Worm (Caenorhabditis elegans) whole organism, L3 larva: ENCODE measurements around the gene chs-2.

Experiments used
- R02D3.7 ChIP-seq: fragments of 150-350 bp; optimal IDR thresholded peaks from 2 replicates; lab custom pipeline; 2014; ENCODE audit warnings: missing biosample characterization, missing genetic modification characterization
- ZK546.5 ChIP-seq: sonication (generic microtip); optimal IDR thresholded peaks from 2 replicates; lab custom pipeline; 2017; ENCODE audit warnings: missing biosample characterization, missing genetic modification characterization
- aly-2 ChIP-seq: fragments of 150-350 bp; optimal IDR thresholded peaks from 2 replicates; lab custom pipeline; 2014; ENCODE audit warnings: missing biosample characterization, missing genetic modification characterization
- ama-1 ChIP-seq: fragments of 150-350 bp; optimal IDR thresholded peaks from 2 replicates; lab custom pipeline; 2018
- ceh-28 ChIP-seq: fragments of 150-350 bp; optimal IDR thresholded peaks from 2 replicates; lab custom pipeline; 2014; ENCODE audit warnings: missing biosample characterization, missing genetic modification reagents, missing genetic modification characterization
- ceh-82 ChIP-seq: fragments of 150-350 bp; optimal IDR thresholded peaks from 2 replicates; lab custom pipeline; 2014; ENCODE audit warnings: missing biosample characterization, missing genetic modification characterization
- ceh-9 ChIP-seq: sonication (generic microtip); optimal IDR thresholded peaks from 2 replicates; lab custom pipeline; 2018; ENCODE audit warnings: missing biosample characterization, missing genetic modification characterization
- daf-12 ChIP-seq: fragments of 150-350 bp; optimal IDR thresholded peaks from 2 replicates; lab custom pipeline; 2014; ENCODE audit warnings: missing biosample characterization, missing genetic modification reagents, missing genetic modification characterization
- egl-27 ChIP-seq: sonication (generic microtip); optimal IDR thresholded peaks from 4 replicates; lab custom pipeline; 2017; ENCODE audit warnings: missing biosample characterization, missing genetic modification reagents, missing genetic modification characterization
- elt-1 ChIP-seq: fragments of 150-350 bp; optimal IDR thresholded peaks from 2 replicates; lab custom pipeline; 2014; ENCODE audit warnings: missing biosample characterization, missing genetic modification characterization
- elt-2 ChIP-seq: sonication (generic microtip); optimal IDR thresholded peaks from 2 replicates; lab custom pipeline; 2016; ENCODE audit warnings: missing genetic modification reagents, mild to moderate bottlenecking, missing genetic modification characterization, missing compliant biosample characterization
- eor-1 ChIP-seq, 2 experiments: fragments of 150-350 bp; optimal IDR thresholded peaks; 2 replicates each; lab custom pipeline; 2014 to 2018; ENCODE audit warnings: missing biosample characterization in 2 of 2, missing genetic modification characterization in 2 of 2
- fkh-10 ChIP-seq: sonication (generic microtip); optimal IDR thresholded peaks from 2 replicates; lab custom pipeline; 2017; ENCODE audit warnings: missing biosample characterization, missing genetic modification reagents, missing genetic modification characterization
- fos-1 ChIP-seq: fragments of 150-350 bp; optimal IDR thresholded peaks from 2 replicates; lab custom pipeline; 2014; ENCODE audit warnings: missing biosample characterization, missing genetic modification characterization
- lin-15B ChIP-seq: fragments of 150-350 bp; optimal IDR thresholded peaks from 2 replicates; lab custom pipeline; 2014; ENCODE audit warnings: missing biosample characterization, missing genetic modification characterization
- lin-39 ChIP-seq: fragments of 150-350 bp; optimal IDR thresholded peaks from 2 replicates; lab custom pipeline; 2018; ENCODE audit warnings: missing biosample characterization, missing genetic modification reagents, missing genetic modification characterization
- lsy-12 ChIP-seq: sonication (generic microtip); optimal IDR thresholded peaks from 2 replicates; lab custom pipeline; 2016; ENCODE audit warnings: mild to moderate bottlenecking, missing genetic modification characterization, missing compliant biosample characterization
- mdl-1 ChIP-seq: fragments of 150-350 bp; optimal IDR thresholded peaks from 2 replicates; lab custom pipeline; 2014; ENCODE audit warnings: missing biosample characterization, missing genetic modification characterization
- mml-1 ChIP-seq: fragments of 150-350 bp; sonication (generic microtip); optimal IDR thresholded peaks from 3 replicates; lab custom pipeline; 2014; ENCODE audit warnings: missing biosample characterization, missing genetic modification characterization
- nfya-1 ChIP-seq: sonication (generic microtip); optimal IDR thresholded peaks from 2 replicates; lab custom pipeline; 2017; ENCODE audit warnings: missing genetic modification characterization, mild to moderate bottlenecking, missing compliant biosample characterization, antibody characterized with exemption, moderate library complexity; ENCODE audit not compliant: insufficient read depth
- nhr-11 ChIP-seq: fragments of 150-350 bp; optimal IDR thresholded peaks from 2 replicates; lab custom pipeline; 2014; ENCODE audit warnings: missing biosample characterization, missing genetic modification characterization
- nhr-12 ChIP-seq: fragments of 150-350 bp; optimal IDR thresholded peaks from 2 replicates; lab custom pipeline; 2014; ENCODE audit warnings: missing biosample characterization, missing genetic modification characterization
- nhr-23 ChIP-seq: fragments of 150-350 bp; optimal IDR thresholded peaks from 2 replicates; lab custom pipeline; 2014; ENCODE audit warnings: missing biosample characterization, missing genetic modification reagents, missing genetic modification characterization
- nhr-237 ChIP-seq: fragments of 150-350 bp; optimal IDR thresholded peaks from 2 replicates; lab custom pipeline; 2014; ENCODE audit warnings: missing biosample characterization, missing genetic modification characterization
- nhr-25 ChIP-seq: sonication (generic microtip); optimal IDR thresholded peaks from 2 replicates; lab custom pipeline; 2017; ENCODE audit warnings: missing biosample characterization, missing genetic modification characterization
- nhr-28 ChIP-seq: fragments of 150-350 bp; optimal IDR thresholded peaks from 2 replicates; lab custom pipeline; 2014; ENCODE audit warnings: missing biosample characterization, missing genetic modification characterization
- nhr-67 ChIP-seq: fragments of 150-350 bp; optimal IDR thresholded peaks from 2 replicates; lab custom pipeline; 2014; ENCODE audit warnings: missing biosample characterization, missing genetic modification characterization
- nhr-76 ChIP-seq: fragments of 150-350 bp; sonication (generic microtip); optimal IDR thresholded peaks from 5 replicates; lab custom pipeline; 2014; ENCODE audit warnings: missing biosample characterization, missing genetic modification characterization
- pqm-1 ChIP-seq: fragments of 150-350 bp; optimal IDR thresholded peaks from 2 replicates; lab custom pipeline; 2017; ENCODE audit warnings: missing biosample characterization, missing genetic modification characterization, inconsistent platforms
- skn-1 ChIP-seq: fragments of 150-350 bp; optimal IDR thresholded peaks from 2 replicates; lab custom pipeline; 2014; ENCODE audit warnings: missing biosample characterization, missing genetic modification characterization
- snpc-4 ChIP-seq: fragments of 150-350 bp; optimal IDR thresholded peaks from 2 replicates; lab custom pipeline; 2014; ENCODE audit warnings: missing biosample characterization, missing genetic modification characterization
- ztf-4 ChIP-seq: fragments of 150-350 bp; optimal IDR thresholded peaks from 2 replicates; lab custom pipeline; 2014; ENCODE audit warnings: missing biosample characterization, missing genetic modification characterization

Gene chs-2

DNA sequence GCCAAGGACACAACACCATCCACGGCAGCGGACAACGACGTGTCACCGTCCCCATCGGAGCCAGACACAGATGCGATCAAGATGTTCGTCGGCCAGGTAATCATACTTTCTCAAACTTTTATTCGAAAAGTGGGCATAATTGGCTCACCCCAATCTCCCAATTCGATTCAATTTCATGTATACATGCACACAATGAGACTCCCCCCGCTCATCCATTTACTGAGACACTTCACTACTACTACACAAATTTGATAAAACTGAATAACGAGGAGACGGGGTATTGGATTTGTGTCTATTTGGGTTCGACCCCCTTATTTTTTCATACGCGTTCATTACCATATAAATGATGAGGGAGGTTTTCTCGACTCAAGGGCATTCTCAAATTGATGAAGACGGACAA is 33.6 kb upstream of the chs-2 start:
- TF ChIP-seq ama-1 (lab: Kevin White, UChicago) (no peak), snpc-4 (no peak), daf-12 (tag; lab: Kevin White, UChicago) (no peak), ZK546.5 (tag; lab: Kevin White, UChicago) (no peak), pqm-1 (tag; lab: Kevin White, UChicago) (no peak), R02D3.7 (tag; lab: Kevin White, UChicago) (no peak), lsy-12 (tag; lab: Kevin White, UChicago) (no peak), nhr-76 (tag; lab: Kevin White, UChicago) (no peak), mdl-1 (tag; lab: Kevin White, UChicago) (no peak), ceh-82 (no peak), nfya-1 (tag; lab: Kevin White, UChicago) (no peak), ceh-28 (no peak), lin-15B (tag; lab: Kevin White, UChicago) (no peak), fkh-10 (GFP tag; lab: Kevin White, UChicago) (no peak), eor-1 (tag; optimal IDR thresholded peaks at IDR 0.05; lab: Kevin White, UChicago) (no peak), fos-1 (tag; lab: Kevin White, UChicago) (no peak), ztf-4 (tag; lab: Kevin White, UChicago) (no peak)

- no peak for TF ChIP-seq nhr-67 (tag; lab: Kevin White, UChicago)
- TF ChIP-seq skn-1 (tag; lab: Kevin White, UChicago): no peak
- no peak for TF ChIP-seq R02D3.7 (tag; lab: Kevin White, UChicago)
- TF ChIP-seq ceh-82: no peak
- no peak for TF ChIP-seq snpc-4
These were observed 23.1 kb upstream of the chs-2 start, which contains the start of gene T01D1.7 for ce11 chrII:173679-174078. T01D1.7 (minus strand) TSS chrII:173779.

- TF ChIP-seq fos-1 (tag; lab: Kevin White, UChicago) (no peak), elt-1 (tag; lab: Kevin White, UChicago) (no peak), egl-27 (tag; lab: Kevin White, UChicago) (no peak), mml-1 (tag; lab: Kevin White, UChicago) (no peak), nhr-25 (tag; lab: Kevin White, UChicago) (no peak), pqm-1 (tag; lab: Kevin White, UChicago) (no peak), nhr-237 (tag; lab: Kevin White, UChicago) (no peak), aly-2 (tag; lab: Kevin White, UChicago) (no peak)
These were observed 20.9 kb upstream of the chs-2 start, which contains the start of gene T01D1.3 for ce11 chrII:175868-176267. T01D1.3 (minus strand) TSS chrII:175968.

- TF ChIP-seq lin-15B (tag; lab: Kevin White, UChicago) (no peak), ceh-9 (tag; lab: Kevin White, UChicago) (no peak), elt-2 (no peak), fkh-10 (GFP tag; lab: Kevin White, UChicago) (no peak), mdl-1 (tag; lab: Kevin White, UChicago) (no peak)
These were observed 20.2 kb upstream of the chs-2 start for ce11 chrII:176622-177021.

- TF ChIP-seq nhr-25 (tag; lab: Kevin White, UChicago) (peak; percentile 64), fkh-10 (GFP tag; lab: Kevin White, UChicago) (no peak), nhr-28 (tag; lab: Kevin White, UChicago) (no peak), R02D3.7 (tag; lab: Kevin White, UChicago) (no peak), daf-12 (tag; lab: Kevin White, UChicago) (no peak), elt-1 (tag; lab: Kevin White, UChicago) (peak; percentile 33)
These were observed 18.6 kb upstream of the chs-2 start for ce11 chrII:178146-178545.

- TF ChIP-seq ceh-82 (no peak), pqm-1 (tag; lab: Kevin White, UChicago) (no peak), eor-1 (tag; optimal IDR thresholded peaks at IDR 0.05; lab: Kevin White, UChicago) (no peak), nhr-11 (tag; lab: Kevin White, UChicago) (no peak), nfya-1 (tag; lab: Kevin White, UChicago) (no peak), nhr-28 (tag; lab: Kevin White, UChicago) (no peak), elt-2 (no peak), lin-39 (no peak), mml-1 (tag; lab: Kevin White, UChicago) (no peak), nhr-237 (tag; lab: Kevin White, UChicago) (no peak), nhr-12 (tag; lab: Kevin White, UChicago) (no peak), nhr-23 (no peak), ZK546.5 (tag; lab: Kevin White, UChicago) (no peak)
These were observed 17.8 kb upstream of the chs-2 start, which contains the start of gene T01D1.4 for ce11 chrII:178993-179392. T01D1.4 (minus strand) TSS chrII:179093.
